Fruit fly (Drosophila melanogaster) whole organism, prepupa: ENCODE results near the gene CG32444.
A peak's percentile ranks its signal among the peaks of the same experiment; 100 is the strongest.

ENCODE experiments used
- CG10631 ChIP-seq: fragments of 200-800 bp; sonication (Bioruptor generic); optimal IDR thresholded peaks from 2 replicates; lab custom pipeline; 2016; ENCODE audit warnings: missing biosample characterization, missing genetic modification characterization
- CG10669 ChIP-seq: fragments of 200-800 bp; sonication (Bioruptor generic); optimal IDR thresholded peaks from 3 replicates; lab custom pipeline; 2018; ENCODE audit warnings: missing biosample characterization, mild to moderate bottlenecking, missing genetic modification characterization, moderate library complexity
- CG11902 ChIP-seq: fragments of 200-800 bp; sonication (Bioruptor generic); optimal IDR thresholded peaks from 3 replicates; lab custom pipeline; 2016; ENCODE audit warnings: missing biosample characterization, missing genetic modification characterization
- CG15336 ChIP-seq: fragments of 200-800 bp; sonication (Bioruptor generic); IDR thresholded peaks from 2 replicates; pipeline ENCODE4 v1.3.6; 2022; ENCODE audit warnings: missing biosample characterization, missing genetic modification characterization
- CG1621 ChIP-seq: fragments of 200-800 bp; sonication (Bioruptor generic); optimal IDR thresholded peaks from 3 replicates; lab custom pipeline; 2018; ENCODE audit warnings: missing biosample characterization, mild to moderate bottlenecking, missing genetic modification characterization
- CG16779 ChIP-seq: fragments of 200-800 bp; sonication (Bioruptor generic); optimal IDR thresholded peaks from 3 replicates; lab custom pipeline; 2017; ENCODE audit warnings: missing biosample characterization, mild to moderate bottlenecking, missing genetic modification characterization
- CG3032 ChIP-seq: fragments of 200-800 bp; optimal IDR thresholded peaks from 2 replicates; lab custom pipeline; 2019; ENCODE audit warnings: missing biosample characterization, mild to moderate bottlenecking, missing genetic modification characterization, moderate library complexity
- CG31627 ChIP-seq: fragments of 200-800 bp; sonication (Bioruptor generic); optimal IDR thresholded peaks from 3 replicates; lab custom pipeline; 2016; ENCODE audit warnings: missing biosample characterization, missing genetic modification characterization
- CG32006 ChIP-seq: fragments of 200-800 bp; sonication (Bioruptor generic); optimal IDR thresholded peaks from 3 replicates; lab custom pipeline; 2017; ENCODE audit warnings: missing biosample characterization, mild to moderate bottlenecking, missing genetic modification characterization
- CG34406 ChIP-seq: fragments of 200-800 bp; sonication (Bioruptor generic); optimal IDR thresholded peaks from 3 replicates; lab custom pipeline; 2016; ENCODE audit warnings: missing biosample characterization, missing genetic modification characterization
- CG3919 ChIP-seq: fragments of 200-800 bp; sonication (Bioruptor generic); optimal IDR thresholded peaks from 3 replicates; lab custom pipeline; 2016; ENCODE audit warnings: missing biosample characterization, missing genetic modification characterization
- CG4318 ChIP-seq: fragments of 200-800 bp; sonication (Bioruptor generic); optimal IDR thresholded peaks from 3 replicates; lab custom pipeline; 2017; ENCODE audit warnings: missing biosample characterization, mild to moderate bottlenecking, missing genetic modification characterization
- CG6163 ChIP-seq: fragments of 200-800 bp; sonication (Bioruptor generic); IDR thresholded peaks from 3 replicates; pipeline ENCODE4 v1.3.6; 2022; ENCODE audit warnings: missing biosample characterization, missing genetic modification characterization
- CG6276 ChIP-seq: fragments of 200-800 bp; sonication (Bioruptor generic); optimal IDR thresholded peaks from 2 replicates; lab custom pipeline; 2017; ENCODE audit warnings: missing biosample characterization, mild to moderate bottlenecking, missing genetic modification characterization
- CG6792 ChIP-seq: fragments of 200-800 bp; sonication (Bioruptor generic); optimal IDR thresholded peaks from 3 replicates; lab custom pipeline; 2016; ENCODE audit warnings: missing biosample characterization, missing genetic modification characterization
- CG6808 ChIP-seq: fragments of 200-800 bp; sonication (Bioruptor generic); optimal IDR thresholded peaks from 3 replicates; lab custom pipeline; 2017; ENCODE audit warnings: missing biosample characterization, missing genetic modification characterization, mild to moderate bottlenecking, moderate library complexity, missing genetic modification reagents
- CG8632 ChIP-seq: fragments of 200-800 bp; sonication (Bioruptor generic); optimal IDR thresholded peaks from 3 replicates; lab custom pipeline; 2016; ENCODE audit warnings: missing biosample characterization, missing genetic modification characterization
- CG9139 ChIP-seq: fragments of 200-800 bp; sonication (Bioruptor generic); optimal IDR thresholded peaks from 3 replicates; lab custom pipeline; 2017; ENCODE audit warnings: missing biosample characterization, mild to moderate bottlenecking, missing genetic modification characterization
- Eip75B ChIP-seq: fragments of 200-800 bp; sonication (Bioruptor generic); optimal IDR thresholded peaks from 3 replicates; lab custom pipeline; 2016; ENCODE audit warnings: missing biosample characterization, missing genetic modification characterization
- Eip78C ChIP-seq: fragments of 200-800 bp; sonication (Bioruptor generic); peaks from one replicate; lab custom pipeline; 2016; ENCODE audit warnings: missing biosample characterization, missing genetic modification characterization
- Eip93F ChIP-seq: fragments of 200-800 bp; sonication (Bioruptor generic); optimal IDR thresholded peaks from 2 replicates; lab custom pipeline; 2016; ENCODE audit warnings: missing biosample characterization, mild to moderate bottlenecking, missing genetic modification characterization
- Ets21C ChIP-seq: fragments of 200-800 bp; sonication (Bioruptor generic); optimal IDR thresholded peaks from 3 replicates; lab custom pipeline; 2016; ENCODE audit warnings: missing biosample characterization, missing genetic modification characterization
- Gug ChIP-seq: fragments of 200-800 bp; sonication (Bioruptor generic); IDR thresholded peaks from 2 replicates; pipeline ENCODE4 v1.3.6; 2022; ENCODE audit warnings: missing biosample characterization, missing genetic modification characterization
- Hr4 ChIP-seq: fragments of 200-800 bp; sonication (Bioruptor generic); optimal IDR thresholded peaks from 3 replicates; lab custom pipeline; 2016; ENCODE audit warnings: missing biosample characterization, missing genetic modification characterization
- Met ChIP-seq: fragments of 200-800 bp; sonication (Bioruptor generic); optimal IDR thresholded peaks from 3 replicates; lab custom pipeline; 2016; ENCODE audit warnings: missing biosample characterization, missing genetic modification characterization
- OdsH ChIP-seq: fragments of 200-800 bp; sonication (Bioruptor generic); optimal IDR thresholded peaks from 3 replicates; lab custom pipeline; 2016; ENCODE audit warnings: missing biosample characterization, missing genetic modification characterization
- Smox ChIP-seq: fragments of 200-800 bp; sonication (Bioruptor generic); optimal IDR thresholded peaks from 3 replicates; lab custom pipeline; 2016; ENCODE audit warnings: missing biosample characterization, missing genetic modification characterization
- Sox102F ChIP-seq: fragments of 200-800 bp; sonication (Bioruptor generic); optimal IDR thresholded peaks from 2 replicates; lab custom pipeline; 2016; ENCODE audit warnings: missing biosample characterization, mild to moderate bottlenecking, missing genetic modification characterization
- Sox14 ChIP-seq: fragments of 200-800 bp; sonication (Bioruptor generic); optimal IDR thresholded peaks from 3 replicates; lab custom pipeline; 2016; ENCODE audit warnings: missing biosample characterization, missing genetic modification characterization
- Sox15 ChIP-seq: fragments of 200-800 bp; sonication (Bioruptor generic); optimal IDR thresholded peaks from 3 replicates; lab custom pipeline; 2016; ENCODE audit warnings: missing biosample characterization, missing genetic modification characterization
- achi ChIP-seq: fragments of 200-800 bp; sonication (Bioruptor generic); optimal IDR thresholded peaks from 3 replicates; lab custom pipeline; 2016; ENCODE audit warnings: missing biosample characterization, missing genetic modification characterization
- acj6 ChIP-seq: fragments of 200-800 bp; sonication (Bioruptor generic); optimal IDR thresholded peaks from 3 replicates; lab custom pipeline; 2016; ENCODE audit warnings: missing biosample characterization, missing genetic modification characterization
- cyc ChIP-seq: fragments of 200-800 bp; sonication (Bioruptor generic); optimal IDR thresholded peaks from 3 replicates; lab custom pipeline; 2016; ENCODE audit warnings: missing biosample characterization, missing genetic modification characterization
- dac ChIP-seq: fragments of 200-800 bp; sonication (Bioruptor generic); optimal IDR thresholded peaks from 2 replicates; lab custom pipeline; 2017; ENCODE audit warnings: missing biosample characterization, mild to moderate bottlenecking, missing genetic modification characterization
- dsx ChIP-seq: fragments of 200-800 bp; optimal IDR thresholded peaks from 3 replicates; lab custom pipeline; 2019; ENCODE audit warnings: missing biosample characterization, mild to moderate bottlenecking, missing genetic modification characterization, moderate library complexity; ENCODE audit not compliant: poor library complexity, severe bottlenecking
- esn ChIP-seq: fragments of 200-800 bp; sonication (Bioruptor generic); optimal IDR thresholded peaks from 2 replicates; lab custom pipeline; 2016; ENCODE audit warnings: missing biosample characterization, mild to moderate bottlenecking, missing genetic modification characterization, moderate library complexity
- fd59A ChIP-seq: fragments of 200-800 bp; sonication (Bioruptor generic); optimal IDR thresholded peaks from 2 replicates; lab custom pipeline; 2017; ENCODE audit warnings: missing biosample characterization, mild to moderate bottlenecking, missing genetic modification characterization, missing genetic modification reagents
- fd85E ChIP-seq: fragments of 200-800 bp; sonication (Bioruptor generic); optimal IDR thresholded peaks from 3 replicates; lab custom pipeline; 2016; ENCODE audit warnings: missing biosample characterization, missing genetic modification characterization
- fkh ChIP-seq: fragments of 200-800 bp; sonication (Bioruptor generic); optimal IDR thresholded peaks from 3 replicates; lab custom pipeline; 2017; ENCODE audit warnings: missing biosample characterization, mild to moderate bottlenecking, missing genetic modification characterization, moderate library complexity
- net ChIP-seq: fragments of 200-800 bp; sonication (Bioruptor generic); optimal IDR thresholded peaks from 3 replicates; lab custom pipeline; 2016; ENCODE audit warnings: missing biosample characterization, missing genetic modification characterization
- pdm3 ChIP-seq: fragments of 200-800 bp; sonication (Bioruptor generic); optimal IDR thresholded peaks from 3 replicates; lab custom pipeline; 2016; ENCODE audit warnings: missing biosample characterization, missing genetic modification characterization
- salr ChIP-seq, 2 experiments: fragments of 200-800 bp; sonication (Bioruptor generic); optimal IDR thresholded peaks; 3 replicates each; lab custom pipeline; 2016 to 2018; ENCODE audit warnings: missing biosample characterization in 2 of 2, missing genetic modification characterization in 2 of 2, mild to moderate bottlenecking in 1 of 2
- ss ChIP-seq, 2 experiments: fragments of 200-800 bp; sonication (Bioruptor generic); optimal IDR thresholded peaks; 2 replicates in 1 of 2; 3 replicates in 1 of 2; lab custom pipeline; 2017 to 2018; ENCODE audit warnings: mild to moderate bottlenecking in 2 of 2, missing biosample characterization in 2 of 2, missing genetic modification characterization in 2 of 2, moderate library complexity in 1 of 2
- svp ChIP-seq: fragments of 200-800 bp; sonication (Bioruptor generic); peaks from one replicate; lab custom pipeline; 2016; ENCODE audit warnings: missing biosample characterization, missing genetic modification characterization
- topi ChIP-seq: fragments of 200-800 bp; sonication (Bioruptor generic); optimal IDR thresholded peaks from 3 replicates; lab custom pipeline; 2016; ENCODE audit warnings: missing biosample characterization, missing genetic modification characterization
- vri ChIP-seq: fragments of 200-800 bp; sonication (Bioruptor generic); optimal IDR thresholded peaks from 3 replicates; lab custom pipeline; 2016; ENCODE audit warnings: missing biosample characterization, mild to moderate bottlenecking, missing genetic modification characterization

CG32444 gene

DNA sequence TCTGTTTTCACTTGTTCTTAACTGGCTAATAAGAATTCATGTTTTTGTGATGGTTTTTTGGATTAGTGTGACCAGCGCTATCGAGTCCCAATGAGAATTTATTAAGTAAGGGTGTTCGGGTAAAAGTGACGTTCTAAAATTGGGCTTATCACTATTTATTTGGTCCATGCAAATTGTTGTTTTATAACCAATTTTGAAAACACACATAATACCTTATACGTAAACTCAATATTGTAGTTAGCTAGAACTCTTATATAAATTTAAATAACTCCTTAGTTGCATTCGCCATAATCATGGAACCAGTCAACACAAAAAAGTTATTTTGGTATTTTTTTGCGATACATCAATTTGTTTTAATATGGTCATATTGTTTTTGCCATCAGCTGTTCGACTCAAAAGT is 42.9 kb downstream of the CG32444 start, which contains the start of the genes Als2 and CG11248 (continued):
- peak; percentile 64 for TF ChIP-seq achi
- peak; percentile 87 for TF ChIP-seq CG31627 (GFP tag; lab: Kevin White, UChicago)
- TF ChIP-seq fd85E (GFP tag; lab: Kevin White, UChicago), result no peak
- TF ChIP-seq acj6 (GFP tag; lab: Kevin White, UChicago), result peak; percentile 74
- peak; percentile 78 for TF ChIP-seq Sox14 (GFP tag; lab: Kevin White, UChicago)
- TF ChIP-seq cyc (GFP tag; lab: Kevin White, UChicago), result peak; percentile 78
- no peak for TF ChIP-seq Hr4 (GFP tag; lab: Kevin White, UChicago)
- no peak for TF ChIP-seq OdsH (GFP tag; lab: Kevin White, UChicago)
- no peak for TF ChIP-seq Smox (GFP tag; lab: Kevin White, UChicago)
- TF ChIP-seq fd59A (GFP tag; lab: Kevin White, UChicago), result peak; percentile 44
- TF ChIP-seq CG15336 (GFP tag; lab: Robert Waterston, UW), result 0 out of 2 replicates have a peak, but pooled peaks have one; percentile 18
- TF ChIP-seq Sox15 (GFP tag; lab: Kevin White, UChicago), result peak; percentile 76

DNA sequence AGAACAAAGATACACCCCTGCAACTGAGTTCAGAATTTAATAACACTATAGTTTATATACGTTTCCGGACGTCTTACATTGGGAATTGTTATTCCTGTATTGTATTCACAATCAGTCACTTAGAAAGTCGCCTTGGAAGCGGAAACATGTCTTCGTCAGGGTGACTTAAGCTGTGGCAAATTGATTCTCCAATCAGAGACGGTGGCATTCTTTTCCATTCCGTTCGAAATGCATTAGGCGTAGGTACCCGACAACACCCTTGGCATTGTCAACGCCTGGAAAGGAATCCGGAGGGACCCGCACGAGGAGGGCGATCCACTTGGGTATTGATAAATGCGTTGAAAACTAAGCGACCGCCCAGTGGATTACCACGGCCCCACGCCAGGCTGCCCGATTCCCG is 47.2 kb downstream of the CG32444 start, which contains the start of gene Sfp78E:
Gene Sfp78E, minus strand, starts transcription at position 101 of the 400 bp plus-strand sequence.
- no peak for TF ChIP-seq Sox102F
- TF ChIP-seq acj6 (GFP tag; lab: Kevin White, UChicago), result no peak
- no peak for TF ChIP-seq CG3032
- TF ChIP-seq Met, result no peak
- no peak for TF ChIP-seq svp (GFP tag; lab: Kevin White, UChicago)
- TF ChIP-seq net (GFP tag; lab: Kevin White, UChicago), result no peak
- no peak for TF ChIP-seq CG31627 (GFP tag; lab: Kevin White, UChicago)
- TF ChIP-seq dsx, result no peak

DNA sequence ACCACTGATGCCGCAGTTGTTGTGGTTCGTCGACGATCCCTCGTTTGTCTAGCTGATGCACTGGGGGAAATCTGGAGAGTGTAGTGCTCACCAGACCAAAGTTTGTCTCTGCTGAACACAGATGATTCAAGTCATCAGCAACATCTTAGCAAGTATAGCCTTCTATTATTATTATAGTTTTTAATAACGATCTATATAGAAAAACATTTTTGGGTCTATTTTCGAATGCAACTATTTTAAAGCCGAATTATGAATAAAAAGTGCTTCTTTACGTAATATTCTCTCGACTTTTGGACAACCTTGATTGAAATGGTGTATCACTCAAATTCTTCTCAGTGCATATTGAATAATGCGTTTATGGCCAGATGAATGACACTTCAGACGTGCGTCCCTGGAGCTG is 49.0 kb downstream of the CG32444 start:
- peak; percentile 32 for TF ChIP-seq Hr4 (GFP tag; lab: Kevin White, UChicago)
- peak; percentile 95 for TF ChIP-seq Eip78C
- TF ChIP-seq CG6163, result 0 out of 3 replicates have a peak, but pooled peaks have one; percentile 25
- TF ChIP-seq ss (GFP tag; optimal IDR thresholded peaks at IDR 0.05; lab: Kevin White, UChicago), result peak; percentile 91 to 93
- peak; percentile 84 for TF ChIP-seq CG10631 (GFP tag; lab: Kevin White, UChicago)
- TF ChIP-seq CG31627 (GFP tag; lab: Kevin White, UChicago), result no peak
- no peak for TF ChIP-seq fd85E (GFP tag; lab: Kevin White, UChicago)
- peak; percentile 67 for TF ChIP-seq net (GFP tag; lab: Kevin White, UChicago)
- TF ChIP-seq CG6792 (GFP tag; lab: Kevin White, UChicago), result peak; percentile 66
- peak; percentile 7 for TF ChIP-seq Smox (GFP tag; lab: Kevin White, UChicago)
- TF ChIP-seq CG10669 (GFP tag; lab: Kevin White, UChicago), result peak; percentile 89
- TF ChIP-seq topi (GFP tag; lab: Kevin White, UChicago), result peak; percentile 3
- TF ChIP-seq Eip75B (GFP tag; lab: Kevin White, UChicago), result peak; percentile 73
- TF ChIP-seq CG34406 (GFP tag; lab: Kevin White, UChicago), result peak; percentile 54
- TF ChIP-seq CG9139 (GFP tag; lab: Kevin White, UChicago), result peak; percentile 72
- peak; percentile 33 for TF ChIP-seq CG4318
- peak; percentile 79 for TF ChIP-seq OdsH (GFP tag; lab: Kevin White, UChicago)
- TF ChIP-seq CG8632 (GFP tag; lab: Kevin White, UChicago), result peak; percentile 69
- TF ChIP-seq Gug, result no peak
- TF ChIP-seq dsx, result peak; percentile 88
- no peak for TF ChIP-seq dac
- TF ChIP-seq CG1621 (tag; lab: Kevin White, UChicago), result peak; percentile 70
- peak; percentile 34 for TF ChIP-seq esn (GFP tag; lab: Kevin White, UChicago)
- TF ChIP-seq CG11902 (GFP tag; lab: Kevin White, UChicago), result peak; percentile 13
- peak; percentile 62 for TF ChIP-seq CG32006 (GFP tag; lab: Kevin White, UChicago)
- TF ChIP-seq cyc (GFP tag; lab: Kevin White, UChicago), result no peak
- peak; percentile 93 for TF ChIP-seq CG3032
- TF ChIP-seq pdm3, result peak; percentile 74
- TF ChIP-seq CG6808 (GFP tag; lab: Kevin White, UChicago), result peak; percentile 92
- TF ChIP-seq fkh (GFP tag; lab: Kevin White, UChicago), result no peak
- TF ChIP-seq CG3919, result peak; percentile 73
- TF ChIP-seq Eip93F, result no peak
- peak; percentile 53 for TF ChIP-seq CG16779
- TF ChIP-seq Ets21C (GFP tag; lab: Kevin White, UChicago), result no peak
- TF ChIP-seq vri (GFP tag; lab: Kevin White, UChicago), result no peak
- peak; percentile 67 to 83 for TF ChIP-seq salr (GFP tag; optimal IDR thresholded peaks at IDR 0.05; lab: Kevin White, UChicago)
- TF ChIP-seq Met, result no peak
- no peak for TF ChIP-seq CG6276 (GFP tag; lab: Kevin White, UChicago)
